Worm (Caenorhabditis elegans) whole organism, L4 larva: Measurements from ENCODE around the gene C27D8.1.
A peak's percentile ranks its signal among the peaks of the same experiment; 100 is the strongest.

Source experiments
- D1046.2 ChIP-seq: fragments of 200-800 bp; sonication (Bioruptor generic); IDR thresholded peaks from 2 replicates; pipeline ENCODE4 v1.3.6; 2022; ENCODE audit warnings: missing genetic modification characterization, missing compliant biosample characterization
- F37D6.2 ChIP-seq: sonication (generic microtip); optimal IDR thresholded peaks from 2 replicates; lab custom pipeline; 2016; ENCODE audit warnings: mild to moderate bottlenecking, missing genetic modification characterization, missing compliant biosample characterization
- T20F7.1 ChIP-seq: fragments of 200-800 bp; sonication (Bioruptor generic); optimal IDR thresholded peaks from 2 replicates; lab custom pipeline; 2018; ENCODE audit warnings: mild to moderate bottlenecking, missing genetic modification characterization, missing compliant biosample characterization
- T26A8.4 ChIP-seq: fragments of 200-800 bp; sonication (Bioruptor generic); IDR thresholded peaks from 2 replicates; pipeline ENCODE4 v1.3.6; 2022; ENCODE audit warnings: missing genetic modification characterization, missing compliant biosample characterization
- Y105C5A.15 ChIP-seq: fragments of 200-800 bp; sonication (Bioruptor generic); IDR thresholded peaks from 2 replicates; pipeline ENCODE4 v1.3.6; 2022; ENCODE audit warnings: missing genetic modification characterization, missing compliant biosample characterization
- Y48G9A.11 ChIP-seq: fragments of 200-800 bp; sonication (Bioruptor generic); IDR thresholded peaks from 2 replicates; pipeline ENCODE4 v1.3.6; 2022; ENCODE audit warnings: missing genetic modification reagents, missing genetic modification characterization, missing compliant biosample characterization
- Y75B8A.6 ChIP-seq: fragments of 200-800 bp; sonication (Bioruptor generic); IDR thresholded peaks from 2 replicates; pipeline ENCODE4 v1.3.6; 2022; ENCODE audit warnings: missing genetic modification reagents, missing genetic modification characterization, missing compliant biosample characterization
- ZK337.2 ChIP-seq: fragments of 200-800 bp; sonication (Bioruptor generic); IDR thresholded peaks from 2 replicates; pipeline ENCODE4 v1.3.6; 2022; ENCODE audit warnings: missing genetic modification reagents, missing genetic modification characterization, missing compliant biosample characterization
- aly-2 ChIP-seq: sonication (generic microtip); optimal IDR thresholded peaks from 2 replicates; lab custom pipeline; 2018; ENCODE audit warnings: missing biosample characterization, missing genetic modification characterization
- ama-1 ChIP-seq: fragments of 150-350 bp; optimal IDR thresholded peaks from 2 replicates; lab custom pipeline; 2014; ENCODE audit warnings: inconsistent platforms, mixed read lengths
- attf-4 ChIP-seq: sonication (generic microtip); optimal IDR thresholded peaks from 3 replicates; lab custom pipeline; 2017; ENCODE audit warnings: missing biosample characterization, missing genetic modification characterization
- ceh-20 ChIP-seq: fragments of 200-800 bp; sonication (Bioruptor generic); IDR thresholded peaks from 2 replicates; pipeline ENCODE4 v1.3.6; 2022; ENCODE audit warnings: missing genetic modification reagents, missing genetic modification characterization, missing compliant biosample characterization
- ctbp-1 ChIP-seq: fragments of 200-800 bp; sonication (Bioruptor generic); IDR thresholded peaks from 2 replicates; pipeline ENCODE4 v1.3.6; 2022; ENCODE audit warnings: missing genetic modification reagents, missing genetic modification characterization, missing compliant biosample characterization
- daf-16 ChIP-seq, 3 experiments: sonication (generic microtip); optimal IDR thresholded peaks; 2 replicates each; lab custom pipeline; 2016 to 2017; ENCODE audit warnings: missing genetic modification characterization in 3 of 3, missing genetic modification reagents in 3 of 3, mild to moderate bottlenecking in 2 of 3, missing compliant biosample characterization in 2 of 3, missing biosample characterization in 1 of 3, moderate library complexity in 1 of 3
- daf-19 ChIP-seq: fragments of 200-800 bp; sonication (Bioruptor generic); conservative IDR thresholded peaks from 2 replicates; pipeline ENCODE4 v1.3.6; 2022; ENCODE audit warnings: missing genetic modification characterization, missing compliant biosample characterization
- dmd-6 ChIP-seq: fragments of 200-800 bp; sonication (Bioruptor generic); IDR thresholded peaks from 2 replicates; pipeline ENCODE4 v1.3.6; 2022; ENCODE audit warnings: missing genetic modification reagents, missing genetic modification characterization, missing compliant biosample characterization
- dmd-9 ChIP-seq: fragments of 200-800 bp; sonication (Bioruptor generic); IDR thresholded peaks from 2 replicates; pipeline ENCODE4 v1.3.6; 2022; ENCODE audit warnings: missing genetic modification reagents, missing genetic modification characterization, missing compliant biosample characterization
- dve-1 ChIP-seq: sonication (generic microtip); optimal IDR thresholded peaks from 2 replicates; lab custom pipeline; 2017; ENCODE audit warnings: antibody characterized with exemption, mild to moderate bottlenecking, missing genetic modification characterization, missing compliant biosample characterization; ENCODE audit not compliant: insufficient read depth
- fkh-10 ChIP-seq: fragments of 150-350 bp; optimal IDR thresholded peaks from 2 replicates; lab custom pipeline; 2014; ENCODE audit warnings: missing biosample characterization, missing genetic modification reagents, missing genetic modification characterization
- hif-1 ChIP-seq, 2 experiments: sonication (generic microtip); optimal IDR thresholded peaks; 2 replicates each; lab custom pipeline; 2016 to 2017; ENCODE audit warnings: missing compliant biosample characterization in 2 of 2, missing genetic modification characterization in 2 of 2, missing genetic modification reagents in 2 of 2, missing genotype in 2 of 2, mild to moderate bottlenecking in 1 of 2
- hlh-11 ChIP-seq: fragments of 200-800 bp; sonication (Bioruptor generic); optimal IDR thresholded peaks from 2 replicates; lab custom pipeline; 2018; ENCODE audit warnings: mild to moderate bottlenecking, missing genetic modification characterization, missing compliant biosample characterization
- hmg-1.1 ChIP-seq: fragments of 200-800 bp; sonication (Bioruptor generic); IDR thresholded peaks from 2 replicates; pipeline ENCODE4 v1.3.6; 2022; ENCODE audit warnings: missing genetic modification reagents, missing genetic modification characterization, missing compliant biosample characterization
- jun-1 ChIP-seq: fragments of 150-350 bp; optimal IDR thresholded peaks from 2 replicates; lab custom pipeline; 2014; ENCODE audit warnings: missing biosample characterization, missing genetic modification reagents, missing genetic modification characterization
- lim-7 ChIP-seq: fragments of 200-800 bp; sonication (Bioruptor generic); IDR thresholded peaks from 2 replicates; pipeline ENCODE4 v1.3.6; 2022; ENCODE audit warnings: missing genetic modification characterization, missing compliant biosample characterization
- lin-13 ChIP-seq: fragments of 150-350 bp; optimal IDR thresholded peaks from 2 replicates; lab custom pipeline; 2014; ENCODE audit warnings: missing biosample characterization, missing genetic modification reagents, missing genetic modification characterization
- lir-3 ChIP-seq: sonication (generic microtip); optimal IDR thresholded peaks from 2 replicates; lab custom pipeline; 2016; ENCODE audit warnings: mild to moderate bottlenecking, missing genetic modification characterization, missing compliant biosample characterization
- mdl-1 ChIP-seq, 2 experiments: fragments of 150-350 bp in 1 of 2; sonication (generic microtip) in 1 of 2; optimal IDR thresholded peaks; 2 replicates each; lab custom pipeline; 2014 to 2017; ENCODE audit warnings: missing biosample characterization in 2 of 2, missing genetic modification characterization in 2 of 2
- mxl-3 ChIP-seq: fragments of 200-800 bp; sonication (Bioruptor generic); optimal IDR thresholded peaks from 2 replicates; lab custom pipeline; 2018; ENCODE audit warnings: mild to moderate bottlenecking, missing genetic modification characterization, missing compliant biosample characterization
- nhr-11 ChIP-seq: fragments of 150-350 bp; optimal IDR thresholded peaks from 2 replicates; lab custom pipeline; 2014; ENCODE audit warnings: missing biosample characterization, missing genetic modification characterization
- nhr-237 ChIP-seq: sonication (generic microtip); optimal IDR thresholded peaks from 2 replicates; lab custom pipeline; 2017; ENCODE audit warnings: missing biosample characterization, missing genetic modification characterization
- nhr-28 ChIP-seq: fragments of 150-350 bp; optimal IDR thresholded peaks from 2 replicates; lab custom pipeline; 2014; ENCODE audit warnings: missing biosample characterization, missing genetic modification characterization
- nhr-6 ChIP-seq: fragments of 150-350 bp; optimal IDR thresholded peaks from 2 replicates; lab custom pipeline; 2014; ENCODE audit warnings: missing biosample characterization, missing genetic modification characterization
- nhr-77 ChIP-seq: fragments of 150-350 bp; optimal IDR thresholded peaks from 2 replicates; lab custom pipeline; 2014; ENCODE audit warnings: missing biosample characterization, missing genetic modification characterization
- rbr-2 ChIP-seq: sonication (generic microtip); optimal IDR thresholded peaks from 2 replicates; lab custom pipeline; 2016; ENCODE audit warnings: missing genotype, missing genetic modification characterization, missing compliant biosample characterization
- sdz-12 ChIP-seq: fragments of 200-800 bp; sonication (Bioruptor generic); optimal IDR thresholded peaks from 2 replicates; lab custom pipeline; 2018; ENCODE audit warnings: mild to moderate bottlenecking, missing genetic modification characterization, missing compliant biosample characterization
- snpc-1.2 ChIP-seq: fragments of 200-800 bp; sonication (Bioruptor generic); IDR thresholded peaks from 2 replicates; pipeline ENCODE4 v1.3.6; 2022; ENCODE audit warnings: missing genetic modification reagents, missing genetic modification characterization, missing compliant biosample characterization
- snpc-4 ChIP-seq: fragments of 150-350 bp; optimal IDR thresholded peaks from 2 replicates; lab custom pipeline; 2014; ENCODE audit warnings: missing biosample characterization, missing genetic modification characterization
- spr-1 ChIP-seq: sonication (generic microtip); optimal IDR thresholded peaks from 2 replicates; lab custom pipeline; 2016; ENCODE audit warnings: mild to moderate bottlenecking, missing genetic modification characterization, missing compliant biosample characterization
- spr-3 ChIP-seq: fragments of 200-800 bp; sonication (Bioruptor generic); optimal IDR thresholded peaks from 2 replicates; lab custom pipeline; 2018; ENCODE audit warnings: mild to moderate bottlenecking, missing genetic modification characterization, missing compliant biosample characterization
- tra-1 ChIP-seq: fragments of 200-800 bp; sonication (Bioruptor generic); IDR thresholded peaks from 2 replicates; pipeline ENCODE4 v1.3.6; 2022; ENCODE audit warnings: missing genetic modification reagents, missing genetic modification characterization, missing compliant biosample characterization
- unc-62 ChIP-seq, 3 experiments: fragments of 150-350 bp in 1 of 3; sonication (generic microtip); optimal IDR thresholded peaks in 2 of 3; peaks in 1 of 3; 1 replicate in 1 of 3; 2 replicates in 2 of 3; lab custom pipeline; 2014 to 2017; ENCODE audit warnings: missing biosample characterization in 3 of 3, missing genetic modification characterization in 3 of 3, missing genetic modification reagents in 3 of 3, missing genotype in 1 of 3
- zfp-2 ChIP-seq: sonication (generic microtip); optimal IDR thresholded peaks from 2 replicates; lab custom pipeline; 2016; ENCODE audit warnings: mild to moderate bottlenecking, missing genetic modification characterization, missing compliant biosample characterization
- zip-2 ChIP-seq: fragments of 150-350 bp; optimal IDR thresholded peaks from 2 replicates; lab custom pipeline; 2014; ENCODE audit warnings: missing biosample characterization, missing genetic modification characterization
- ztf-7 ChIP-seq: fragments of 150-350 bp; optimal IDR thresholded peaks from 2 replicates; lab custom pipeline; 2014; ENCODE audit warnings: missing biosample characterization, missing genetic modification characterization

Gene C27D8.1

DNA sequence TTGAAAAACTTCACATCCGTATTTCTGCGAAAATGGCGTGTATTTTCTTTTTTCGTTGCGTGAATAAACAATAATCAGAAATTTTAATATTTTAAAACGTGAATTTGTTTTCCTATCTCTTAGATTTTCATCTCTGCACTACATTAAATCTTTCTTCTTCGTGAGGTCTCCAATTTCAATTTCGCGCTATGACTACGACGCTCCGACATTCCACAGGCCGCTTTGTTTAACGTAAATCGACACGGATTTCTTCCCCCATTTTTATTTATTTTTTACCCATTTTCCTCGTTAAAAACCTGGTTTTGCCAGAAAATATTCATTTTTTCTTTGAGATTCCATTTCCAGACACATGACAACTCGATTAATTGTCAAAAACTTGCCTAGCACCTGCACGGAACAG is 7.0 kb downstream of the C27D8.1 start, which contains the start of the genes T23F6.3 and rbd-1 (continued):
- TF ChIP-seq hmg-1.1 (GFP tag; lab: Robert Waterston, UW) (peak; percentile 75), snpc-1.2 (GFP tag; lab: Robert Waterston, UW) (peak; percentile 55; the same call in 1 of the 2 replicates), daf-19 (no peak), ztf-7 (tag; lab: Kevin White, UChicago) (peak; percentile 74), dmd-6 (GFP tag; lab: Robert Waterston, UW) (peak; percentile 52; the same call in 1 of the 2 replicates), mdl-1 (tag; optimal IDR thresholded peaks at IDR 0.05; lab: Kevin White, UChicago) (peak in 1 of 2 experiments; percentile 22), ctbp-1 (GFP tag; lab: Robert Waterston, UW) (peak; percentile 51; the same call in 1 of the 2 replicates), nhr-11 (tag; lab: Kevin White, UChicago) (peak; percentile 65), jun-1 (peak; percentile 36), ceh-20 (GFP tag; lab: Robert Waterston, UW) (peak; percentile 49; the same call in 1 of the 2 replicates), daf-16 (GFP tag; optimal IDR thresholded peaks at IDR 0.05; lab: Kevin White, UChicago) (peak in 1 of 2 experiments; percentile 4), daf-16 (tag; optimal IDR thresholded peaks at IDR 0.05; lab: Kevin White, UChicago) (peak; percentile 35), T20F7.1 (GFP tag; lab: Kevin White, UChicago) (peak; percentile 100), fkh-10 (GFP tag; lab: Kevin White, UChicago) (peak; percentile 52), unc-62 (GFP tag; optimal IDR thresholded peaks at IDR 0.05 in 1 of 2; lab: Kevin White, UChicago) (peak in 1 of 2 experiments; percentile 3), unc-62 (tag; optimal IDR thresholded peaks at IDR 0.05; lab: Kevin White, UChicago) (no peak), Y48G9A.11 (GFP tag; lab: Robert Waterston, UW) (peak; percentile 100), Y105C5A.15 (no peak), aly-2 (tag; lab: Kevin White, UChicago) (no peak), nhr-28 (tag; lab: Kevin White, UChicago) (peak; percentile 77), dmd-9 (GFP tag; lab: Robert Waterston, UW) (0 out of 2 replicates have a peak, but pooled peaks have one; percentile 27), lir-3 (no peak), snpc-4 (no peak), F37D6.2 (tag; lab: Kevin White, UChicago) (no peak), attf-4 (tag; lab: Kevin White, UChicago) (no peak), spr-3 (GFP tag; lab: Kevin White, UChicago) (peak; percentile 14), Y75B8A.6 (GFP tag; lab: Robert Waterston, UW) (no peak), lin-13 (GFP tag; lab: Kevin White, UChicago) (peak; percentile 59), ZK337.2 (GFP tag; lab: Robert Waterston, UW) (peak; percentile 55; the same call in 1 of the 2 replicates), tra-1 (GFP tag; lab: Robert Waterston, UW) (peak; percentile 40; the same call in 1 of the 2 replicates), lim-7 (GFP tag; lab: Robert Waterston, UW) (no peak), D1046.2 (GFP tag; lab: Robert Waterston, UW) (no peak), rbr-2 (peak; percentile 67), dve-1 (tag; lab: Kevin White, UChicago) (peak; percentile 82), ama-1 (lab: Kevin White, UChicago) (no peak), hif-1 (tag; optimal IDR thresholded peaks at IDR 0.05; lab: Kevin White, UChicago) (peak in 1 of 2 experiments; percentile 79), nhr-237 (tag; lab: Kevin White, UChicago) (no peak), nhr-6 (tag; lab: Kevin White, UChicago) (peak; percentile 60), hlh-11 (tag; lab: Kevin White, UChicago) (peak; percentile 66), zfp-2 (tag; lab: Kevin White, UChicago) (no peak), mxl-3 (GFP tag; lab: Kevin White, UChicago) (peak; percentile 34), zip-2 (tag; lab: Kevin White, UChicago) (no peak), sdz-12 (GFP tag; lab: Kevin White, UChicago) (no peak), nhr-77 (tag; lab: Kevin White, UChicago) (peak; percentile 80), T26A8.4 (GFP tag; lab: Robert Waterston, UW) (peak; percentile 75), spr-1 (tag; lab: Kevin White, UChicago) (peak; percentile 47)
